Worm (Caenorhabditis elegans): ENCODE results near the gene cup-14.

DNA sequence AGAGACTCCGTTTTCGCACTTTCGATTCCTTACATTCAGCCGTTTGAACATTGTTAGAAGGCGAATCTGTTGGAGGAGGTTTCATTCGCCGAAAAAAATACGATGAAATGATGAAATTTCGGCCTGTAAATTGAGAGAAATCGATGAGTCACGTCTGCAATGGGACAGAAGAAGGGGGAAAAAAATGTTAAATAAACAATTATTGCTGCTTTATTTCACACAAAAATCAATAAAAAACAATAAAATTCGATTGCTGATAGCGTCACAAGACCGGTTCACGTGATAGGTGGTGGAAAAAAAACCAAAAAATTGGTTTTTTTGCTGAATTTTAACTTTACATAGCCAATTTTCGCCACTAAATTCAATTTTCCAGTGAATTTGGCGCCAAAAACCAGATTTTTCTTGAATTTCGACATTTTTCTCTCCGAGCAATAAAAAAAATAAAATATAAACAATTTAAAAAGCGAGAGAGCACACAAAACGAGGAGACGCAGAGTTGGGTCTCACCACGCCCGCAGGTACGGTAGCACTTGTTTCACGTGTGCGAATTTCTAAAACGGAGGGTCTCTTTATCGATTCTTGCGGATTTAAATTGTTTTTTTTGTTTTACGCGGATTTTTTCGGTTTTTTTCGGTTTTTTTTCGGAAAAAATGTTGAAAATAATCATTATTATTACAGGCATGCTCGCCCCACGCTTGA is at the start of gene cup-14, which contains the start of gene ndub-8:
- TF ChIP-seq hmg-4 (GFP tag; optimal IDR thresholded peaks at IDR 0.05) (no peak), tbx-11 (GFP tag; IDR thresholded peaks at IDR 0.05) (no peak), flt-1 (GFP tag; IDR thresholded peaks at IDR 0.05) (no peak), ama-1 (optimal IDR thresholded peaks at IDR 0.05) (no peak), pes-1 (GFP tag; IDR thresholded peaks at IDR 0.05) (no peak), ceh-13 (GFP tag; optimal IDR thresholded peaks at IDR 0.05) (no peak), scrt-1 (GFP tag; IDR thresholded peaks at IDR 0.05) (no peak), ets-7 (tag; optimal IDR thresholded peaks at IDR 0.05) (no peak), aly-1 (tag; optimal IDR thresholded peaks at IDR 0.05) (no peak), tra-4 (tag; optimal IDR thresholded peaks at IDR 0.05) (no peak), ceh-36 (tag; optimal IDR thresholded peaks at IDR 0.05) (no peak), sea-1 (GFP tag; conservative IDR thresholded peaks at IDR 0.05) (no peak), hmbx-1 (tag; optimal IDR thresholded peaks at IDR 0.05) (no peak)
